Worm (Caenorhabditis elegans) whole organism, L4 larva: ENCODE data around the gene Y38H6C.8.

ENCODE experiments used
- aly-2 ChIP-seq: sonication (generic microtip); optimal IDR thresholded peaks from 2 replicates; lab custom pipeline; 2018; ENCODE audit warnings: missing biosample characterization, missing genetic modification characterization
- ceh-44 ChIP-seq: fragments of 200-800 bp; sonication (Bioruptor generic); IDR thresholded peaks from 2 replicates; pipeline ENCODE4 v1.3.6; 2022; ENCODE audit warnings: missing genetic modification reagents, missing genetic modification characterization, missing compliant biosample characterization
- daf-8 ChIP-seq: fragments of 200-800 bp; sonication (Bioruptor generic); IDR thresholded peaks from 2 replicates; pipeline ENCODE4 v1.3.6; 2022; ENCODE audit warnings: missing genetic modification characterization, missing compliant biosample characterization
- dpl-1 ChIP-seq: fragments of 150-350 bp; optimal IDR thresholded peaks from 2 replicates; lab custom pipeline; 2014; ENCODE audit warnings: missing biosample characterization, missing genetic modification reagents, missing genetic modification characterization
- madf-5 ChIP-seq, 2 experiments: fragments of 200-800 bp; sonication (Bioruptor generic); IDR thresholded peaks; 2 replicates each; pipeline ENCODE4 v1.3.6; 2022; ENCODE audit warnings: missing compliant biosample characterization in 2 of 2, missing genetic modification characterization in 2 of 2
- mep-1 ChIP-seq: fragments of 150-350 bp; sonication (generic microtip); optimal IDR thresholded peaks from 3 replicates; lab custom pipeline; 2014; ENCODE audit warnings: missing biosample characterization, missing genetic modification characterization
- mxl-3 ChIP-seq: fragments of 200-800 bp; sonication (Bioruptor generic); optimal IDR thresholded peaks from 2 replicates; lab custom pipeline; 2018; ENCODE audit warnings: mild to moderate bottlenecking, missing genetic modification characterization, missing compliant biosample characterization
- nhr-237 ChIP-seq: sonication (generic microtip); optimal IDR thresholded peaks from 2 replicates; lab custom pipeline; 2017; ENCODE audit warnings: missing biosample characterization, missing genetic modification characterization
- nhr-25 ChIP-seq: sonication (generic microtip); optimal IDR thresholded peaks from 2 replicates; lab custom pipeline; 2017; ENCODE audit warnings: missing genetic modification characterization, mild to moderate bottlenecking, missing compliant biosample characterization, antibody characterized with exemption, moderate library complexity, borderline replicate concordance; ENCODE audit not compliant: insufficient read depth
- nhr-77 ChIP-seq: fragments of 150-350 bp; optimal IDR thresholded peaks from 2 replicates; lab custom pipeline; 2014; ENCODE audit warnings: missing biosample characterization, missing genetic modification characterization
- skn-1 ChIP-seq: fragments of 150-350 bp; optimal IDR thresholded peaks from 2 replicates; lab custom pipeline; 2014; ENCODE audit warnings: missing biosample characterization, missing genetic modification characterization
- zfp-2 ChIP-seq: sonication (generic microtip); optimal IDR thresholded peaks from 2 replicates; lab custom pipeline; 2016; ENCODE audit warnings: mild to moderate bottlenecking, missing genetic modification characterization, missing compliant biosample characterization

DNA sequence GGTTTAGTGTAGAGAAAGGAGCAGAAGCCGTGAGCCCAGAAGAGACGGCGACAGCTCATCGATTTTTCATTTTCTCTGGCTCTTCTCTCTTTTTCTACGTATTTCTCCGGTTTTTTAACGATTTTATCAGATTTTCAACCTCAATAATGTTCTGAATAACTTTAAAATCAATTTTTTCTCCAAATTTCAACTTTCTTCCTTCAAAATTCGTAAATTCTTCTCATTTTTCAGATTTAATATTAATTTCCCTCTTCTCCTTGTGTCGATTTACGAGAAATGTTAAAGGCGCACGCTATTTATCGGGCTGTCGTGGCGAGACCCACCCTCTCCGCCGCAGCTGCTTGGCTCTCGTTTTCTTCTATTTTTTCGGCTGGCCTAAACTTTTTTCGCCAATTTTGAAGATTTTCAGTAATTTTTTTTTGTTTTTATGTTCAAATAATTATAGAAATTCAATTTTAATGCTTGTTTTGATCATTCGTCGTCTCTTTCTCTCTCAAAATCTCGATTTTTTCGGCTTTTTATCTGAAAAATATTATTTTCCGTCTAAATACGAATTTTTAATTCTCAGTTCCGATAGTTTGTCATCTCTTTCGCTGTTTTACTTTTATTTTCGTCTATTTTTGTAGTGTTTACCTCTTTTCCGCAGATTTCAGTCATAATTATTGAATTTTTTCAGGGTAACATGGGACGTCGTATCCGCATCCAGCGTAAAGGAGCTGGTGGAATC, 34.6 kb upstream of the Y38H6C.8 start, which contains the start of the genes calf-1 and rpl-2:
- TF ChIP-seq daf-8, result no peak
- TF ChIP-seq dpl-1 (GFP tag; lab: Kevin White, UChicago), result peak; percentile 55
- TF ChIP-seq nhr-77, result peak; percentile 29
- TF ChIP-seq zfp-2 (tag; lab: Kevin White, UChicago), result no peak
- TF ChIP-seq nhr-25 (tag; lab: Kevin White, UChicago), result no peak
- no peak for TF ChIP-seq aly-2 (tag; lab: Kevin White, UChicago)
- TF ChIP-seq mep-1 (tag; lab: Kevin White, UChicago), result peak; percentile 69
- no peak for TF ChIP-seq skn-1 (tag; lab: Kevin White, UChicago)
- TF ChIP-seq madf-5 (GFP tag; IDR thresholded peaks at IDR 0.05; lab: Robert Waterston, UW), result no peak
- TF ChIP-seq ceh-44 (GFP tag; lab: Robert Waterston, UW), result no peak
- no peak for TF ChIP-seq nhr-237
- no peak for TF ChIP-seq mxl-3 (GFP tag; lab: Kevin White, UChicago)
